Worm (Caenorhabditis elegans) whole organism, mixed stage, embryonic: ENCODE measurements around the gene C24D10.6.

Experiments used
- M03D4.4 ChIP-seq: sonication (generic microtip); optimal IDR thresholded peaks from 2 replicates; lab custom pipeline; 2017; ENCODE audit warnings: mild to moderate bottlenecking, missing genetic modification characterization, missing compliant biosample characterization
- bed-3 ChIP-seq: fragments of 200-800 bp; sonication (Bioruptor generic); optimal IDR thresholded peaks from 3 replicates; lab custom pipeline; 2018; ENCODE audit warnings: mild to moderate bottlenecking, missing genetic modification characterization, moderate library complexity, missing compliant biosample characterization
- blmp-1 ChIP-seq: fragments of 150-350 bp; optimal IDR thresholded peaks from 2 replicates; lab custom pipeline; 2014; ENCODE audit warnings: missing biosample characterization, missing genetic modification characterization
- ceh-39 ChIP-seq: fragments of 150-350 bp; optimal IDR thresholded peaks from 2 replicates; lab custom pipeline; 2014; ENCODE audit warnings: missing biosample characterization, missing genetic modification characterization
- ceh-43 ChIP-seq: fragments of 200-800 bp; sonication (Bioruptor generic); optimal IDR thresholded peaks from 2 replicates; lab custom pipeline; 2018; ENCODE audit warnings: mild to moderate bottlenecking, missing genetic modification characterization, moderate library complexity, missing compliant biosample characterization
- ceh-83 ChIP-seq: fragments of 200-800 bp; sonication (Bioruptor generic); optimal IDR thresholded peaks from 2 replicates; lab custom pipeline; 2018; ENCODE audit warnings: mild to moderate bottlenecking, missing genetic modification characterization, missing compliant biosample characterization
- ces-1 ChIP-seq: fragments of 150-350 bp; optimal IDR thresholded peaks from 2 replicates; lab custom pipeline; 2014; ENCODE audit warnings: missing biosample characterization, missing genetic modification reagents, missing genetic modification characterization
- cnd-1 ChIP-seq: fragments of 200-800 bp; sonication (Bioruptor generic); optimal IDR thresholded peaks from 2 replicates; lab custom pipeline; 2018; ENCODE audit warnings: mild to moderate bottlenecking, missing genetic modification characterization, missing compliant biosample characterization
- drap-1 ChIP-seq: fragments of 200-800 bp; sonication (Bioruptor generic); optimal IDR thresholded peaks from 3 replicates; lab custom pipeline; 2018; ENCODE audit warnings: mild to moderate bottlenecking, missing genetic modification characterization, missing compliant biosample characterization
- elt-1 ChIP-seq: sonication (generic microtip); optimal IDR thresholded peaks from 2 replicates; lab custom pipeline; 2017; ENCODE audit warnings: missing genetic modification characterization, mild to moderate bottlenecking, missing compliant biosample characterization, antibody characterized with exemption, moderate library complexity, borderline replicate concordance; ENCODE audit not compliant: insufficient read depth
- elt-3 ChIP-seq: fragments of 150-350 bp; optimal IDR thresholded peaks from 2 replicates; lab custom pipeline; 2014; ENCODE audit warnings: missing biosample characterization, missing genetic modification characterization
- flh-1 ChIP-seq: fragments of 200-800 bp; sonication (Bioruptor generic); optimal IDR thresholded peaks from 2 replicates; lab custom pipeline; 2018; ENCODE audit warnings: mild to moderate bottlenecking, missing genetic modification characterization, moderate library complexity, missing compliant biosample characterization
- ham-2 ChIP-seq: fragments of 200-800 bp; sonication (Bioruptor generic); optimal IDR thresholded peaks from 2 replicates; lab custom pipeline; 2018; ENCODE audit warnings: mild to moderate bottlenecking, missing genetic modification characterization, missing compliant biosample characterization
- hlh-1 ChIP-seq: fragments of 150-350 bp; optimal IDR thresholded peaks from 2 replicates; lab custom pipeline; 2014; ENCODE audit warnings: missing biosample characterization, missing genetic modification reagents, missing genetic modification characterization
- lin-13 ChIP-seq: fragments of 150-350 bp; optimal IDR thresholded peaks from 2 replicates; lab custom pipeline; 2014; ENCODE audit warnings: missing biosample characterization, missing genetic modification characterization
- lin-32 ChIP-seq: fragments of 200-800 bp; sonication (Bioruptor generic); optimal IDR thresholded peaks from 2 replicates; lab custom pipeline; 2018; ENCODE audit warnings: mild to moderate bottlenecking, missing genetic modification characterization, missing compliant biosample characterization
- lsy-2 ChIP-seq: fragments of 150-350 bp; optimal IDR thresholded peaks from 2 replicates; lab custom pipeline; 2014; ENCODE audit warnings: missing biosample characterization, missing genetic modification characterization
- mab-5 ChIP-seq: fragments of 150-350 bp; optimal IDR thresholded peaks from 2 replicates; lab custom pipeline; 2014; ENCODE audit warnings: missing biosample characterization, missing genetic modification characterization
- mep-1 ChIP-seq: fragments of 150-350 bp; optimal IDR thresholded peaks from 2 replicates; lab custom pipeline; 2017; ENCODE audit warnings: missing biosample characterization, missing genetic modification reagents, missing genetic modification characterization, inconsistent platforms
- nhr-12 ChIP-seq: fragments of 150-350 bp; optimal IDR thresholded peaks from 2 replicates; lab custom pipeline; 2014; ENCODE audit warnings: missing biosample characterization, missing genetic modification characterization
- nhr-2 ChIP-seq: fragments of 150-350 bp; optimal IDR thresholded peaks from 2 replicates; lab custom pipeline; 2014; ENCODE audit warnings: missing biosample characterization, missing genetic modification characterization
- nhr-237 ChIP-seq: fragments of 150-350 bp; optimal IDR thresholded peaks from 2 replicates; lab custom pipeline; 2014; ENCODE audit warnings: missing biosample characterization, missing genetic modification characterization
- nhr-28 ChIP-seq: fragments of 150-350 bp; optimal IDR thresholded peaks from 2 replicates; lab custom pipeline; 2014; ENCODE audit warnings: missing biosample characterization, missing genetic modification characterization
- nhr-76 ChIP-seq: sonication (generic microtip); optimal IDR thresholded peaks from 2 replicates; lab custom pipeline; 2017; ENCODE audit warnings: missing biosample characterization, missing genetic modification characterization
- pha-4 ChIP-seq: fragments of 150-350 bp; optimal IDR thresholded peaks from 2 replicates; lab custom pipeline; 2018; ENCODE audit warnings: missing biosample characterization, missing genetic modification reagents, missing genetic modification characterization
- sem-2 ChIP-seq: fragments of 200-800 bp; sonication (Bioruptor generic); optimal IDR thresholded peaks from 2 replicates; lab custom pipeline; 2018; ENCODE audit warnings: mild to moderate bottlenecking, missing genetic modification characterization, missing compliant biosample characterization
- snpc-4 ChIP-seq: fragments of 150-350 bp; optimal IDR thresholded peaks from 2 replicates; lab custom pipeline; 2014; ENCODE audit warnings: missing biosample characterization, missing genetic modification characterization
- sptf-1 ChIP-seq: sonication (generic microtip); optimal IDR thresholded peaks from 2 replicates; lab custom pipeline; 2017; ENCODE audit warnings: mild to moderate bottlenecking, missing genetic modification characterization, moderate library complexity, missing compliant biosample characterization
- tbx-8 ChIP-seq: fragments of 200-800 bp; sonication (Bioruptor generic); optimal IDR thresholded peaks from 2 replicates; lab custom pipeline; 2018; ENCODE audit warnings: mild to moderate bottlenecking, missing genetic modification characterization, moderate library complexity, missing compliant biosample characterization
- unc-120 ChIP-seq: sonication (generic microtip); optimal IDR thresholded peaks from 2 replicates; lab custom pipeline; 2017; ENCODE audit warnings: missing genetic modification characterization, missing compliant biosample characterization; ENCODE audit not compliant: poor library complexity, severe bottlenecking
- unc-39 ChIP-seq: fragments of 150-350 bp; optimal IDR thresholded peaks from 2 replicates; lab custom pipeline; 2014; ENCODE audit warnings: missing biosample characterization, missing genetic modification characterization
- unc-62 ChIP-seq: fragments of 150-350 bp; optimal IDR thresholded peaks from 2 replicates; lab custom pipeline; 2014; ENCODE audit warnings: missing biosample characterization, missing genetic modification reagents, missing genetic modification characterization
- zip-8 ChIP-seq: fragments of 150-350 bp; optimal IDR thresholded peaks from 2 replicates; lab custom pipeline; 2014; ENCODE audit warnings: missing biosample characterization, missing genetic modification characterization
- ztf-11 ChIP-seq: fragments of 150-350 bp; optimal IDR thresholded peaks from 2 replicates; lab custom pipeline; 2014; ENCODE audit warnings: missing biosample characterization, missing genetic modification characterization

Gene C24D10.6

DNA sequence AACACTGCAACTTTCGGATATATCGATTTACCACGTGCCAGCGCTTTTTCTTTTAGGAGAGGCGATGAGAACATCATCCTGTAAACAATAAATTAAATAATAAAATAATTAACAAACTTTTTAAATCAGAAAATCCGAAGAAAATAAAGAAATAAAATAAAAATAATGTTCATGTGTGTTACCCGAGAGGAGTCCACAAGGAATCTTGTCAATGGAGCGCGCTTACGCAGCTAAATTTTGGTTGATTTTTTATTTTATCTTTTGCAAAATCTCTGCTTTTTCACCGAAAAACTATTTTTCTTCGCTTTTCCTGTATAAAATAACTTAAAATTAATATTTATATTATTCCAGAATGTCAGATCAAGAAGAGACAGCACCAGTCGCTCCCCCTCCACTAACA is at the start of gene C24D10.6, which contains the start of gene C24D10.4:
TSS of gene C24D10.6 (minus strand) at position 78 of the 400 bp plus-strand sequence.
TSS of gene C24D10.4 (plus strand) at position 352 of the 400 bp plus-strand sequence.
- TF ChIP-seq pha-4 (tag; lab: Kevin White, UChicago) = no peak
- TF ChIP-seq unc-120 (tag; lab: Kevin White, UChicago) = no peak
- peak; percentile 22 for TF ChIP-seq ces-1 (GFP tag; lab: Kevin White, UChicago)
- no peak for TF ChIP-seq lin-13
- no peak for TF ChIP-seq mab-5 (tag; lab: Kevin White, UChicago)
- no peak for TF ChIP-seq M03D4.4
- TF ChIP-seq sem-2 (GFP tag; lab: Kevin White, UChicago) = no peak
- no peak for TF ChIP-seq nhr-237
- no peak for TF ChIP-seq ham-2 (GFP tag; lab: Kevin White, UChicago)
- TF ChIP-seq flh-1 = no peak
- no peak for TF ChIP-seq elt-3 (tag; lab: Kevin White, UChicago)
- TF ChIP-seq drap-1 (GFP tag; lab: Kevin White, UChicago) = no peak
- TF ChIP-seq sptf-1 (tag; lab: Kevin White, UChicago) = no peak
- TF ChIP-seq lin-32 (GFP tag; lab: Kevin White, UChicago) = no peak
- TF ChIP-seq snpc-4 = no peak
- no peak for TF ChIP-seq nhr-76 (tag; lab: Kevin White, UChicago)
- TF ChIP-seq elt-1 (tag; lab: Kevin White, UChicago) = peak; percentile 37

DNA sequence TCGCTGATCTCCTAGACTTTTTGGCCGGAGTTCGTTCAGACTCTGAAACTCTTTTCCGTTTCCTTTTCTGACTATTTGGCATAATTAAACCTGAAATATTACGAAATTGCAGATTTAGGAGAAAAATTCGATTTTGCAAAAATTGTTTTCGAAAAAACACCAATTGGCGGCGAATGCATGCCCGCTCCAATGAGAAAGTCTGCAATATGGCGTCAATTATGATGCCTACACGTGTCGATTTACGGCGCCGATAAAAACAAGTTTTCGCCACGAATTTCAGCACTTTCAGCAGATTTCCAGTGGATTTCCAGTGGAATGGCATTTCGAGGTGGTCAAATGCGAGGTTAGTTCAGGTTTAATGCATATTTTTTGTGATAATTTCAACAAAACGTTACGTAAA is 49.3 kb upstream of the C24D10.6 start, which contains the start of the genes Y59E9AL.36 and nbet-1:
TSS of gene Y59E9AL.36 (minus strand) at position 92 of the 400 bp plus-strand sequence.
TSS of gene nbet-1 (plus strand) at position 112 of the 400 bp plus-strand sequence.
- TF ChIP-seq nhr-12 (tag; lab: Kevin White, UChicago) (no peak), ceh-39 (tag; lab: Kevin White, UChicago) (peak; percentile 50), unc-120 (tag; lab: Kevin White, UChicago) (peak; percentile 8), unc-39 (tag; lab: Kevin White, UChicago) (no peak), ztf-11 (tag; lab: Kevin White, UChicago) (no peak), lin-32 (GFP tag; lab: Kevin White, UChicago) (no peak), snpc-4 (no peak), ceh-83 (GFP tag; lab: Kevin White, UChicago) (no peak), mab-5 (tag; lab: Kevin White, UChicago) (no peak), pha-4 (tag; lab: Kevin White, UChicago) (peak; percentile 51), nhr-237 (peak; percentile 84), unc-62 (GFP tag; lab: Kevin White, UChicago) (no peak), nhr-28 (tag; lab: Kevin White, UChicago) (no peak), tbx-8 (GFP tag; lab: Kevin White, UChicago) (no peak), mep-1 (tag; lab: Kevin White, UChicago) (peak; percentile 57), lsy-2 (tag; lab: Kevin White, UChicago) (peak; percentile 70), ces-1 (GFP tag; lab: Kevin White, UChicago) (peak; percentile 76), cnd-1 (tag; lab: Kevin White, UChicago) (no peak), lin-13 (peak; percentile 73), bed-3 (GFP tag; lab: Kevin White, UChicago) (no peak), elt-1 (tag; lab: Kevin White, UChicago) (no peak), flh-1 (no peak), blmp-1 (tag; lab: Kevin White, UChicago) (no peak), hlh-1 (tag; lab: Kevin White, UChicago) (peak; percentile 55), nhr-76 (tag; lab: Kevin White, UChicago) (no peak), ceh-43 (GFP tag; lab: Kevin White, UChicago) (no peak), nhr-2 (tag; lab: Kevin White, UChicago) (no peak), sptf-1 (tag; lab: Kevin White, UChicago) (no peak), elt-3 (tag; lab: Kevin White, UChicago) (no peak), M03D4.4 (peak; percentile 13), sem-2 (GFP tag; lab: Kevin White, UChicago) (no peak)

DNA sequence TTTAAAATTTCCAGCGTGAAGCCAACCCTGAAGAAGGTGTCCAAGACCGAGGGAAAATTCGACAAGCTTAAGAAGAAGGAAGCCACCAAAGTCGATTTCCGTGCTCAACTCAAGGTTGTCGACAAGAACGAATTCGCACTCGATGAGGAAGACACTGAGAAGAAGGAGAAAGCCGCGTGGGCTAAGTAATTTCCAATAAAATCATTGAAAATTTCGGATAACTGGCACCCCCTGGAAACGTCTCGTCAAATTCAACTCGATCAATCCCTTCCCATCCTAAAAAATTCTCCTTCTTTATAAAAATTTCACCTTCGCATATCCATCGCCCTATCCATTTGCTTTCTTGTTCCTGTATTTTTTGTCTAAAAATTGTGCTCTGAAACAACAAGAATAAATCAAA is 46.7 kb upstream of the C24D10.6 start:
- TF ChIP-seq sptf-1 (tag; lab: Kevin White, UChicago) (no peak), nhr-76 (tag; lab: Kevin White, UChicago) (no peak), nhr-237 (no peak), pha-4 (tag; lab: Kevin White, UChicago) (no peak), unc-120 (tag; lab: Kevin White, UChicago) (no peak), drap-1 (GFP tag; lab: Kevin White, UChicago) (no peak), nhr-2 (tag; lab: Kevin White, UChicago) (no peak), zip-8 (tag; lab: Kevin White, UChicago) (no peak), unc-62 (GFP tag; lab: Kevin White, UChicago) (no peak), sem-2 (GFP tag; lab: Kevin White, UChicago) (no peak), snpc-4 (no peak), elt-3 (tag; lab: Kevin White, UChicago) (no peak), flh-1 (no peak), unc-39 (tag; lab: Kevin White, UChicago) (no peak), M03D4.4 (no peak), tbx-8 (GFP tag; lab: Kevin White, UChicago) (no peak), ceh-39 (tag; lab: Kevin White, UChicago) (no peak), ham-2 (GFP tag; lab: Kevin White, UChicago) (no peak), ceh-83 (GFP tag; lab: Kevin White, UChicago) (no peak), lin-13 (no peak)
